Fruit fly (Drosophila melanogaster) whole organism, wandering third instar larva: ENCODE data around the gene Nnf1b.

Experiments
- CG32264 ChIP-seq: fragments of 200-800 bp; sonication (Bioruptor generic); optimal IDR thresholded peaks from 2 replicates; lab custom pipeline; 2016; ENCODE audit warnings: missing biosample characterization, missing genetic modification characterization
- CrebA ChIP-seq: fragments of 200-800 bp; sonication (Bioruptor generic); optimal IDR thresholded peaks from 2 replicates; lab custom pipeline; 2016; ENCODE audit warnings: missing biosample characterization, mild to moderate bottlenecking, missing genetic modification characterization, borderline replicate concordance
- Mio ChIP-seq: sonication (Bioruptor generic); optimal IDR thresholded peaks from 2 replicates; lab custom pipeline; 2016; ENCODE audit warnings: missing biosample characterization, missing genetic modification characterization
- Rel ChIP-seq, 2 experiments: fragments of 200-800 bp; sonication (Bioruptor generic) in 1 of 2; optimal IDR thresholded peaks; 2 replicates in 1 of 2; 3 replicates in 1 of 2; lab custom pipeline; 2016 to 2019; ENCODE audit warnings: mild to moderate bottlenecking in 2 of 2, missing biosample characterization in 2 of 2, missing genetic modification characterization in 2 of 2, moderate library complexity in 1 of 2
- Vsx2 ChIP-seq: fragments of 200-300, 225-300 bp; sonication (Bioruptor generic); optimal IDR thresholded peaks from 2 replicates; lab custom pipeline; 2018; ENCODE audit warnings: missing biosample characterization, missing genetic modification characterization; ENCODE audit not compliant: partially characterized antibody
- dl ChIP-seq, 2 experiments: fragments of 175-275, 200-275 bp in 1 of 2; fragments of 200-275 bp in 1 of 2; sonication (Bioruptor generic); optimal IDR thresholded peaks; lab custom pipeline; 2018; ENCODE audit warnings: mild to moderate bottlenecking in 2 of 2, missing biosample characterization in 2 of 2, missing genetic modification characterization in 2 of 2, moderate library complexity in 2 of 2; ENCODE audit not compliant: partially characterized antibody in 2 of 2, insufficient read depth in 1 of 2
- ey ChIP-seq: fragments of 200-800 bp; sonication (Bioruptor generic); optimal IDR thresholded peaks from 2 replicates; lab custom pipeline; 2016; ENCODE audit warnings: missing biosample characterization, missing genetic modification characterization
- foxo ChIP-seq, 2 experiments: fragments of 200-800 bp; sonication (Bioruptor generic); optimal IDR thresholded peaks; 2 replicates in 1 of 2; 3 replicates in 1 of 2; lab custom pipeline; 2016 to 2017; ENCODE audit warnings: missing biosample characterization in 2 of 2, missing genetic modification characterization in 2 of 2
- pan ChIP-seq: fragments of >200 bp; optimal IDR thresholded peaks from 2 replicates; lab custom pipeline; 2017
- psq ChIP-seq: fragments of 200-800 bp; sonication (Bioruptor generic); optimal IDR thresholded peaks from 3 replicates; lab custom pipeline; 2017; ENCODE audit warnings: missing biosample characterization, mild to moderate bottlenecking, missing genetic modification characterization, moderate library complexity
- rgr ChIP-seq: fragments of 200-800 bp; sonication (Bioruptor generic); optimal IDR thresholded peaks from 3 replicates; lab custom pipeline; 2016; ENCODE audit warnings: missing biosample characterization, mild to moderate bottlenecking, missing genetic modification characterization
- woc ChIP-seq: sonication (Bioruptor generic); optimal IDR thresholded peaks from 2 replicates; lab custom pipeline; 2016; ENCODE audit warnings: missing biosample characterization, mild to moderate bottlenecking, missing genetic modification characterization

DNA sequence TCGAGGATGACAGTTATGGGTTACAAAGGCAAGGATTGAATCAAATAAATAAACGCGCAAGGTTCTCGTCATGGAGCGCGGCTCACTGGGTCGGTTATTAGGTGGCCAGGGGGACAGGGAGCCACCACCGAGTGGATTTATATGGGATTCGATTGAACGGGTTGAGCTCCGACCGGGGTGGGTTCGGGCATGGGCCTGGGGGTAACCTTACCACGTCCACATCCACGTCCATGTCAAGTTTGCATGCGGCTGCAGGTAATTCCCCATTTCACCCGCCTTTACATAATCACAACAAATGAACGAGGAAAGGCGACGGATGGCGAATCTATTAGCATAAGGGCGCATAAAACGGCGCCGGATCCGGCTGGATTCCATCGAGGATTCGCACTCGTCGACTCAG is 49.5 kb downstream of the Nnf1b start, which contains the start of gene CG13950:
- TF ChIP-seq Mio (GFP tag; lab: Kevin White, UChicago), result no peak
- no peak for TF ChIP-seq psq
- no peak for TF ChIP-seq foxo (GFP tag; optimal IDR thresholded peaks at IDR 0.05; lab: Kevin White, UChicago)
- TF ChIP-seq CG32264 (GFP tag; lab: Kevin White, UChicago), result no peak
- TF ChIP-seq pan (lab: Kevin White, UChicago), result no peak
- no peak for TF ChIP-seq CrebA (GFP tag; lab: Kevin White, UChicago)
- TF ChIP-seq Vsx2 (GFP tag; lab: Kevin White, UChicago), result no peak
- TF ChIP-seq dl (GFP tag; optimal IDR thresholded peaks at IDR 0.05; lab: Kevin White, UChicago; ENCODE audit: insufficient read depth in 1 of 2, partially characterized antibody in 2 of 2), result no peak
- no peak for TF ChIP-seq rgr (GFP tag; lab: Kevin White, UChicago)
- TF ChIP-seq ey (GFP tag; lab: Kevin White, UChicago), result no peak
- TF ChIP-seq woc, result no peak
- TF ChIP-seq Rel (GFP tag; optimal IDR thresholded peaks at IDR 0.05; lab: Kevin White, UChicago), result no peak
- no peak for TF ChIP-seq Rel (tag; optimal IDR thresholded peaks at IDR 0.05; lab: Kevin White, UChicago)
